Fruit fly (Drosophila melanogaster) whole organism, embryonic: ENCODE data around the gene CG5157.

Experiments used
- CG11560 ChIP-seq: fragments of 200-800 bp; sonication (Bioruptor generic); IDR thresholded peaks from 3 replicates; pipeline ENCODE4 v1.3.6; 2022; ENCODE audit warnings: missing biosample characterization, missing genetic modification characterization
- CG16779 ChIP-seq: fragments of 200-800 bp; sonication (Bioruptor generic); IDR thresholded peaks from 2 replicates; pipeline ENCODE4 v1.3.6; 2022; ENCODE audit warnings: missing biosample characterization, missing genetic modification characterization
- CG2199 ChIP-seq: fragments of 200-800 bp; sonication (Bioruptor generic); IDR thresholded peaks from 3 replicates; pipeline ENCODE4 v1.3.6; 2022; ENCODE audit warnings: missing biosample characterization, missing genetic modification characterization
- CG3838 ChIP-seq: fragments of 200-800 bp; sonication (Bioruptor generic); optimal IDR thresholded peaks from 3 replicates; lab custom pipeline; 2016; ENCODE audit warnings: missing biosample characterization, missing genetic modification characterization
- CG6813 ChIP-seq: fragments of 200-800 bp; sonication (Bioruptor generic); optimal IDR thresholded peaks from 2 replicates; lab custom pipeline; 2017; ENCODE audit warnings: missing biosample characterization, missing genetic modification characterization, mild to moderate bottlenecking, moderate library complexity, missing genetic modification reagents
- Hr78 ChIP-seq, 2 experiments: fragments of 200-800 bp in 1 of 2; fragments of >200 bp in 1 of 2; sonication (Bioruptor generic) in 1 of 2; optimal IDR thresholded peaks; 2 replicates each; lab custom pipeline; 2017 to 2019; ENCODE audit warnings: missing biosample characterization in 2 of 2, missing genetic modification characterization in 2 of 2, mild to moderate bottlenecking in 1 of 2, moderate library complexity in 1 of 2
- Med ChIP-seq: fragments of 200-800 bp; sonication (Bioruptor generic); peaks from one replicate; lab custom pipeline; 2016; ENCODE audit warnings: missing biosample characterization, missing genetic modification characterization, mild to moderate bottlenecking, inconsistent platforms, moderate library complexity
- ap ChIP-seq: fragments of 200-800 bp; sonication (Bioruptor generic); IDR thresholded peaks from 2 replicates; pipeline ENCODE4 v1.3.6; 2022; ENCODE audit warnings: missing biosample characterization, missing genetic modification characterization
- bcd ChIP-seq: fragments of 200-800 bp; sonication (Bioruptor generic); optimal IDR thresholded peaks from 2 replicates; lab custom pipeline; 2017; ENCODE audit warnings: missing biosample characterization, mild to moderate bottlenecking, missing genetic modification characterization
- disco-r ChIP-seq: fragments of 200-800 bp; sonication (Bioruptor generic); optimal IDR thresholded peaks from 2 replicates; lab custom pipeline; 2016; ENCODE audit warnings: missing biosample characterization, missing genetic modification characterization
- klu ChIP-seq: fragments of 200-800 bp; sonication (Bioruptor generic); IDR thresholded peaks from 2 replicates; pipeline ENCODE4 v1.3.6; 2022; ENCODE audit warnings: missing biosample characterization, missing genetic modification characterization
- mirr ChIP-seq: fragments of 200-800 bp; sonication (Bioruptor generic); optimal IDR thresholded peaks from 3 replicates; lab custom pipeline; 2018; ENCODE audit warnings: missing biosample characterization, mild to moderate bottlenecking, missing genetic modification characterization
- nau ChIP-seq: fragments of 200-800 bp; sonication (Bioruptor generic); optimal IDR thresholded peaks from 3 replicates; lab custom pipeline; 2017; ENCODE audit warnings: missing biosample characterization, mild to moderate bottlenecking, missing genetic modification characterization, missing genetic modification reagents
- vvl ChIP-seq: fragments of 200-800 bp; sonication (Bioruptor generic); IDR thresholded peaks from 2 replicates; pipeline ENCODE4 v1.3.6; 2022; ENCODE audit warnings: missing biosample characterization, missing genetic modification characterization

DNA sequence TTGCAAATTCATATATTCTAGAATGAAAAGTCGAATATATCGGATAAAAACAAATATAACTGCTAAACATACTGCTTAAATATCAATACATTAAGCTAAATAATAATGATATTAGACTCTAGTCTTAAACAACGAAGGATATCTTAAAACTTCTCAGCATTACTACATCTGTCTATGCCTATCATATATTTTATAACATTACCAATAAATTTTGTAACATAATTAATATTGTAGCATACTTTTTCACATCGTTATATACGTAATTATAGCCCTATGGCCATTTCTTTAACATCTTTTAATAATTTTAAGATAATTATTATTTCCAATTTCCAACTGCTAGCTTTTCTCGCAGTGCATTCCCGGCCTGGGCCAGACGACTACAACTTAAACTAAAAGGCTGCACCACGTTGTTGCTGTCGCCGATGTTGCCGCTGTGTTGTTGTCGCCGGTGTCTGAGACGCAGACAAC is 35.2 kb upstream of the CG5157 start:
- TF ChIP-seq CG16779 (GFP tag; lab: Robert Waterston, UW): no peak
- TF ChIP-seq CG6813 (GFP tag; lab: Kevin White, UChicago): no peak
- TF ChIP-seq bcd (GFP tag; lab: Kevin White, UChicago): peak; percentile 24
- TF ChIP-seq Med (GFP tag; lab: Kevin White, UChicago): peak; percentile 65
- TF ChIP-seq nau: no peak
- no peak for TF ChIP-seq Hr78 (GFP tag; optimal IDR thresholded peaks at IDR 0.05; lab: Kevin White, UChicago)
- no peak for TF ChIP-seq klu
- TF ChIP-seq vvl: no peak
- no peak for TF ChIP-seq CG11560 (tag; lab: Robert Waterston, UW)
- TF ChIP-seq CG3838 (GFP tag; lab: Kevin White, UChicago): no peak
- no peak for TF ChIP-seq mirr (GFP tag; lab: Kevin White, UChicago)
- no peak for TF ChIP-seq CG2199 (GFP tag; lab: Robert Waterston, UW)
- no peak for TF ChIP-seq ap (GFP tag; lab: Robert Waterston, UW)
- TF ChIP-seq disco-r (GFP tag; lab: Kevin White, UChicago): no peak
